Fruit fly (Drosophila melanogaster) whole organism, adult: ENCODE results near the gene CG14234.

Experiments
- CG14711 ChIP-seq: fragments of 200-800 bp; sonication (Bioruptor generic); optimal IDR thresholded peaks from 2 replicates; lab custom pipeline; 2018; ENCODE audit warnings: missing biosample characterization, mild to moderate bottlenecking, missing genetic modification characterization, moderate library complexity
- CG1620 ChIP-seq: fragments of 200-800 bp; sonication (Bioruptor generic); optimal IDR thresholded peaks from 2 replicates; lab custom pipeline; 2016; ENCODE audit warnings: missing biosample characterization, missing genetic modification characterization
- CG7045 ChIP-seq: fragments of 200-800 bp; sonication (Bioruptor generic); optimal IDR thresholded peaks from 2 replicates; lab custom pipeline; 2017; ENCODE audit warnings: missing biosample characterization, mild to moderate bottlenecking, missing genetic modification characterization
- CG7101 ChIP-seq: fragments of 200-800 bp; sonication (Bioruptor generic); optimal IDR thresholded peaks from 2 replicates; lab custom pipeline; 2018; ENCODE audit warnings: missing biosample characterization, mild to moderate bottlenecking, missing genetic modification characterization, moderate library complexity
- Mnt ChIP-seq: fragments of 200-800 bp; sonication (Bioruptor generic); optimal IDR thresholded peaks from 2 replicates; lab custom pipeline; 2016; ENCODE audit warnings: missing biosample characterization, mild to moderate bottlenecking, missing genetic modification characterization
- bab1 ChIP-seq: fragments of 200-800 bp; sonication (Bioruptor generic); optimal IDR thresholded peaks from 3 replicates; lab custom pipeline; 2019; ENCODE audit warnings: missing biosample characterization, mild to moderate bottlenecking, missing genetic modification characterization, moderate library complexity
- cnc ChIP-seq, 2 experiments: fragments of >200 bp; optimal IDR thresholded peaks; 2 replicates each; lab custom pipeline; 2017
- kay ChIP-seq: fragments of 200-800 bp; sonication (Bioruptor generic); peaks from one replicate; lab custom pipeline; 2016; ENCODE audit warnings: missing biosample characterization, missing genetic modification characterization, borderline replicate concordance
- ovo ChIP-seq: fragments of 200-800 bp; sonication (Bioruptor generic); optimal IDR thresholded peaks from 2 replicates; lab custom pipeline; 2016; ENCODE audit warnings: missing biosample characterization, missing genetic modification characterization
- tj ChIP-seq: fragments of 200-800 bp; sonication (Bioruptor generic); optimal IDR thresholded peaks from 3 replicates; lab custom pipeline; 2017; ENCODE audit warnings: missing biosample characterization, mild to moderate bottlenecking, missing genetic modification characterization, moderate library complexity

DNA sequence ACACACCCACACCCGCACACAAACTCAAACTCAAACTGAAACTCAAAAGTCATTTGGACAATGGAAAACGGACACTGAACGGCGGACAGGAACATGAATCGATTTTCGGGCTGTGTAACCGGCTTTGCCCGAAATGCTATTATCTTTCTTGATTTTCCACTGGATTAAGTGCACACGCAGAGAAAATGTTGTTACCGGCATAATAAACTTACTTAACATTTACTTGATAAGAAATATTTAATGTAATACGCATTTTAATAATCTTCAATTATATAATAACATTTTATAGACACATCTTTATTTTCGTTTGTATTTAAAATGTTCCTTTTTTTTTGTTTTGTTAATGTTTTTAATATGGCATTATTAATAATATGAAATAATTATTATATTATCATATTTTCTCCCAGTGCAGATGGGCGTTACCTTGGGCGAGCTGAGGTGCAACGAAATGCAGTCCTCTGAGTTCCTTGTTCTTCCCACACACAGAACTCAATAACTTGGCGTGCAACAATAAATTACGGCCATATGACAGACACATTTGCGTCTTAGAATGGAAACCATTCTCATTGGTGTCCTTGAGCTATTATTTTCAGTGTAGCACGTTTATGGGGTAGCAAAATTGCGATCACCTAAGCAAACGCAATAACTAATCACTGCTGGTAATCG is 29.6 kb downstream of the CG14234 start, which contains the start of gene CG12702:
- TF ChIP-seq kay (GFP tag; lab: Kevin White, UChicago): no peak
- TF ChIP-seq CG7101: no peak
- no peak for TF ChIP-seq CG7045 (GFP tag; lab: Kevin White, UChicago)
- no peak for TF ChIP-seq CG1620
- no peak for TF ChIP-seq ovo (GFP tag; lab: Kevin White, UChicago)
- no peak for TF ChIP-seq cnc (optimal IDR thresholded peaks at IDR 0.05; lab: Kevin White, UChicago)
- no peak for TF ChIP-seq CG14711 (tag; lab: Kevin White, UChicago)
- TF ChIP-seq tj (GFP tag; lab: Kevin White, UChicago): no peak
- TF ChIP-seq Mnt (GFP tag; lab: Kevin White, UChicago): no peak
- TF ChIP-seq bab1 (GFP tag; lab: Kevin White, UChicago): no peak
